Fruit fly (Drosophila melanogaster) whole organism, embryonic: Measurements from ENCODE around the gene CG2533.

ENCODE experiments used
- Antp ChIP-seq: fragments of 200-800 bp; sonication (Bioruptor generic); optimal IDR thresholded peaks from 3 replicates; lab custom pipeline; 2016; ENCODE audit warnings: missing biosample characterization, missing genetic modification characterization
- Bdp1 ChIP-seq: fragments of 200-800 bp; sonication (Bioruptor generic); optimal IDR thresholded peaks from 3 replicates; lab custom pipeline; 2016; ENCODE audit warnings: missing biosample characterization, missing genetic modification characterization
- CG10274 ChIP-seq: fragments of 200-800 bp; sonication (Bioruptor generic); optimal IDR thresholded peaks from 3 replicates; lab custom pipeline; 2017; ENCODE audit warnings: missing biosample characterization, mild to moderate bottlenecking, missing genetic modification characterization
- CG10321 ChIP-seq: fragments of 200-800 bp; sonication (Bioruptor generic); IDR thresholded peaks from 2 replicates; pipeline ENCODE4 v1.3.6; 2022; ENCODE audit warnings: missing biosample characterization, missing genetic modification characterization
- CG11723 ChIP-seq: fragments of 200-800 bp; sonication (Bioruptor generic); optimal IDR thresholded peaks from 2 replicates; lab custom pipeline; 2017; ENCODE audit warnings: missing biosample characterization, mild to moderate bottlenecking, missing genetic modification characterization
- CG12071 ChIP-seq: fragments of 200-800 bp; sonication (Bioruptor generic); optimal IDR thresholded peaks from 3 replicates; lab custom pipeline; 2018; ENCODE audit warnings: missing biosample characterization, mild to moderate bottlenecking, missing genetic modification characterization
- CG1602 ChIP-seq: fragments of 200-800 bp; sonication (Bioruptor generic); optimal IDR thresholded peaks from 3 replicates; lab custom pipeline; 2016; ENCODE audit warnings: missing biosample characterization, missing genetic modification characterization
- CG16813 ChIP-seq: fragments of 200-800 bp; sonication (Bioruptor generic); IDR thresholded peaks from 3 replicates; pipeline ENCODE4 v1.3.6; 2022; ENCODE audit warnings: missing biosample characterization, missing genetic modification characterization; ENCODE audit not compliant: partially characterized antibody
- CG2129 ChIP-seq: fragments of 200-800 bp; sonication (Bioruptor generic); IDR thresholded peaks from 2 replicates; pipeline ENCODE4 v1.3.6; 2022; ENCODE audit warnings: missing biosample characterization, missing genetic modification characterization; ENCODE audit not compliant: partially characterized antibody
- CG30403 ChIP-seq: fragments of 200-800 bp; sonication (Bioruptor generic); optimal IDR thresholded peaks from 3 replicates; lab custom pipeline; 2016; ENCODE audit warnings: missing biosample characterization, missing genetic modification characterization
- CG32532 ChIP-seq: fragments of 200-800 bp; sonication (Bioruptor generic); IDR thresholded peaks from 2 replicates; pipeline ENCODE4 v1.3.6; 2022; ENCODE audit warnings: missing biosample characterization, missing genetic modification characterization
- CG3281 ChIP-seq: fragments of 200-800 bp; sonication (Bioruptor generic); optimal IDR thresholded peaks from 3 replicates; lab custom pipeline; 2017; ENCODE audit warnings: missing biosample characterization, mild to moderate bottlenecking, missing genetic modification characterization
- CG34376 ChIP-seq: fragments of 200-800 bp; sonication (Bioruptor generic); optimal IDR thresholded peaks from 2 replicates; lab custom pipeline; 2018; ENCODE audit warnings: missing biosample characterization, mild to moderate bottlenecking, missing genetic modification characterization
- CG34422 ChIP-seq: fragments of 200-800 bp; sonication (Bioruptor generic); IDR thresholded peaks from 3 replicates; pipeline ENCODE4 v1.3.6; 2022; ENCODE audit warnings: missing biosample characterization, missing genetic modification characterization
- CG6254 ChIP-seq: fragments of 200-800 bp; sonication (Bioruptor generic); optimal IDR thresholded peaks from 3 replicates; lab custom pipeline; 2017; ENCODE audit warnings: mild to moderate bottlenecking, missing biosample characterization, missing genetic modification reagents, missing genetic modification characterization
- CG6813 ChIP-seq: fragments of 200-800 bp; sonication (Bioruptor generic); optimal IDR thresholded peaks from 2 replicates; lab custom pipeline; 2017; ENCODE audit warnings: missing biosample characterization, missing genetic modification characterization, mild to moderate bottlenecking, moderate library complexity, missing genetic modification reagents
- CG7372 ChIP-seq: fragments of 200-800 bp; sonication (Bioruptor generic); IDR thresholded peaks from 2 replicates; pipeline ENCODE4 v1.3.6; 2022; ENCODE audit warnings: missing biosample characterization, missing genetic modification characterization
- CG8281 ChIP-seq: fragments of 200-800 bp; sonication (Bioruptor generic); optimal IDR thresholded peaks from 2 replicates; lab custom pipeline; 2018; ENCODE audit warnings: missing biosample characterization, mild to moderate bottlenecking, missing genetic modification characterization, moderate library complexity
- CG9609 ChIP-seq: fragments of 200-800 bp; sonication (Bioruptor generic); optimal IDR thresholded peaks from 3 replicates; lab custom pipeline; 2016; ENCODE audit warnings: missing biosample characterization, missing genetic modification characterization
- CG9817 ChIP-seq: fragments of 200-800 bp; sonication (Bioruptor generic); optimal IDR thresholded peaks from 2 replicates; lab custom pipeline; 2018; ENCODE audit warnings: missing biosample characterization, mild to moderate bottlenecking, missing genetic modification characterization, moderate library complexity
- CkIIα-i1 ChIP-seq: fragments of 200-800 bp; sonication (Bioruptor generic); IDR thresholded peaks from 2 replicates; pipeline ENCODE4 v1.3.6; 2022; ENCODE audit warnings: missing biosample characterization, missing genetic modification characterization
- CrebB ChIP-seq: fragments of 200-800 bp; sonication (Bioruptor generic); optimal IDR thresholded peaks from 3 replicates; lab custom pipeline; 2018; ENCODE audit warnings: missing biosample characterization, mild to moderate bottlenecking, missing genetic modification characterization
- Dp ChIP-seq: fragments of 200-800 bp; sonication (Bioruptor generic); optimal IDR thresholded peaks from 2 replicates; lab custom pipeline; 2018; ENCODE audit warnings: missing biosample characterization, mild to moderate bottlenecking, missing genetic modification characterization, moderate library complexity
- E2f1 ChIP-seq: fragments of 200-800 bp; sonication (Bioruptor generic); IDR thresholded peaks from 2 replicates; pipeline ENCODE4 v1.3.6; 2022; ENCODE audit warnings: missing biosample characterization, missing genetic modification characterization
- ERR ChIP-seq: fragments of 200-800 bp; sonication (Bioruptor generic); optimal IDR thresholded peaks from 2 replicates; lab custom pipeline; 2016; ENCODE audit warnings: missing biosample characterization, missing genetic modification characterization
- Fer3 ChIP-seq: fragments of 200-800 bp; sonication (Bioruptor generic); optimal IDR thresholded peaks from 2 replicates; lab custom pipeline; 2018; ENCODE audit warnings: missing biosample characterization, mild to moderate bottlenecking, missing genetic modification characterization, moderate library complexity
- Gsc ChIP-seq: fragments of 200-800 bp; sonication (Bioruptor generic); IDR thresholded peaks from 2 replicates; pipeline ENCODE4 v1.3.6; 2022; ENCODE audit warnings: missing biosample characterization, missing genetic modification characterization
- HLHmδ ChIP-seq: fragments of 200-800 bp; sonication (Bioruptor generic); optimal IDR thresholded peaks from 2 replicates; lab custom pipeline; 2018; ENCODE audit warnings: missing biosample characterization, mild to moderate bottlenecking, missing genetic modification characterization, moderate library complexity
- Hr51 ChIP-seq, 2 experiments: fragments of 200-800 bp; sonication (Bioruptor generic); optimal IDR thresholded peaks; 2 replicates in 1 of 2; 3 replicates in 1 of 2; lab custom pipeline; 2016 to 2018; ENCODE audit warnings: missing biosample characterization in 2 of 2, missing genetic modification characterization in 2 of 2, mild to moderate bottlenecking in 1 of 2, moderate library complexity in 1 of 2
- Mes4 ChIP-seq: fragments of 200-800 bp; sonication (Bioruptor generic); optimal IDR thresholded peaks from 2 replicates; lab custom pipeline; 2016; ENCODE audit warnings: missing biosample characterization, missing genetic modification characterization
- Oli ChIP-seq: fragments of 200-800 bp; sonication (Bioruptor generic); optimal IDR thresholded peaks from 2 replicates; lab custom pipeline; 2018; ENCODE audit warnings: missing biosample characterization, mild to moderate bottlenecking, missing genetic modification characterization, moderate library complexity
- Rfx ChIP-seq: fragments of 200-800 bp; sonication (Bioruptor generic); IDR thresholded peaks from 2 replicates; pipeline ENCODE4 v1.3.6; 2022; ENCODE audit warnings: missing biosample characterization, missing genetic modification characterization
- Taf1 ChIP-seq: fragments of 200-800 bp; sonication (Bioruptor generic); IDR thresholded peaks from 2 replicates; pipeline ENCODE4 v1.3.6; 2022; ENCODE audit warnings: missing biosample characterization, missing genetic modification characterization
- YL-1 ChIP-seq: fragments of 200-800 bp; sonication (Bioruptor generic); optimal IDR thresholded peaks from 3 replicates; lab custom pipeline; 2017; ENCODE audit warnings: missing biosample characterization, mild to moderate bottlenecking, missing genetic modification characterization
- az2 ChIP-seq: fragments of 200-800 bp; sonication (Bioruptor generic); optimal IDR thresholded peaks from 3 replicates; lab custom pipeline; 2016; ENCODE audit warnings: missing biosample characterization, missing genetic modification characterization
- br ChIP-seq: fragments of >200 bp; optimal IDR thresholded peaks from 2 replicates; lab custom pipeline; 2017
- crp ChIP-seq, 2 experiments: fragments of 200-800 bp; sonication (Bioruptor generic); optimal IDR thresholded peaks; 2 replicates in 1 of 2; 3 replicates in 1 of 2; lab custom pipeline; 2017; ENCODE audit warnings: missing biosample characterization in 2 of 2, missing genetic modification characterization in 2 of 2, mild to moderate bottlenecking in 1 of 2, moderate library complexity in 1 of 2
- emc ChIP-seq: fragments of 200-800 bp; sonication (Bioruptor generic); optimal IDR thresholded peaks from 2 replicates; lab custom pipeline; 2016; ENCODE audit warnings: missing biosample characterization, missing genetic modification characterization
- esg ChIP-seq: fragments of 200-800 bp; sonication (Bioruptor generic); conservative IDR thresholded peaks from 2 replicates; pipeline ENCODE4 v1.3.6; 2022; ENCODE audit warnings: missing biosample characterization, missing genetic modification characterization
- ind ChIP-seq: fragments of 200-800 bp; sonication (Bioruptor generic); optimal IDR thresholded peaks from 3 replicates; lab custom pipeline; 2016; ENCODE audit warnings: missing biosample characterization, missing genetic modification characterization
- mirr ChIP-seq: fragments of 200-800 bp; sonication (Bioruptor generic); optimal IDR thresholded peaks from 3 replicates; lab custom pipeline; 2018; ENCODE audit warnings: missing biosample characterization, mild to moderate bottlenecking, missing genetic modification characterization
- nerfin-2 ChIP-seq: fragments of 200-800 bp; sonication (Bioruptor generic); IDR thresholded peaks from 2 replicates; pipeline ENCODE4 v1.3.6; 2022; ENCODE audit warnings: missing biosample characterization, missing genetic modification characterization; ENCODE audit not compliant: partially characterized antibody
- nom ChIP-seq: fragments of 200-800 bp; sonication (Bioruptor generic); optimal IDR thresholded peaks from 2 replicates; lab custom pipeline; 2017; ENCODE audit warnings: missing biosample characterization, missing genetic modification characterization, mild to moderate bottlenecking, moderate library complexity, missing genetic modification reagents
- pan ChIP-seq, 4 experiments: fragments of >200 bp in 3 of 4; fragments of 200-800 bp in 1 of 4; sonication (Bioruptor generic) in 1 of 4; optimal IDR thresholded peaks in 3 of 4; IDR thresholded peaks in 1 of 4; 2 replicates each; pipeline versions ENCODE4 v1.3.6 to Lab custom; 2017 to 2022; ENCODE audit warnings: missing biosample characterization in 2 of 4, missing genetic modification characterization in 2 of 4, mixed read lengths in 1 of 4
- schlank ChIP-seq: fragments of 200-800 bp; sonication (Bioruptor generic); optimal IDR thresholded peaks from 2 replicates; lab custom pipeline; 2018; ENCODE audit warnings: missing biosample characterization, mild to moderate bottlenecking, missing genetic modification characterization
- seq ChIP-seq: fragments of 200-800 bp; sonication (Bioruptor generic); IDR thresholded peaks from 2 replicates; pipeline ENCODE4 v1.3.6; 2022; ENCODE audit warnings: missing biosample characterization, missing genetic modification characterization
- zf30C ChIP-seq: fragments of 200-800 bp; sonication (Bioruptor generic); optimal IDR thresholded peaks from 3 replicates; lab custom pipeline; 2018; ENCODE audit warnings: missing biosample characterization, mild to moderate bottlenecking, missing genetic modification characterization

Gene CG2533

DNA sequence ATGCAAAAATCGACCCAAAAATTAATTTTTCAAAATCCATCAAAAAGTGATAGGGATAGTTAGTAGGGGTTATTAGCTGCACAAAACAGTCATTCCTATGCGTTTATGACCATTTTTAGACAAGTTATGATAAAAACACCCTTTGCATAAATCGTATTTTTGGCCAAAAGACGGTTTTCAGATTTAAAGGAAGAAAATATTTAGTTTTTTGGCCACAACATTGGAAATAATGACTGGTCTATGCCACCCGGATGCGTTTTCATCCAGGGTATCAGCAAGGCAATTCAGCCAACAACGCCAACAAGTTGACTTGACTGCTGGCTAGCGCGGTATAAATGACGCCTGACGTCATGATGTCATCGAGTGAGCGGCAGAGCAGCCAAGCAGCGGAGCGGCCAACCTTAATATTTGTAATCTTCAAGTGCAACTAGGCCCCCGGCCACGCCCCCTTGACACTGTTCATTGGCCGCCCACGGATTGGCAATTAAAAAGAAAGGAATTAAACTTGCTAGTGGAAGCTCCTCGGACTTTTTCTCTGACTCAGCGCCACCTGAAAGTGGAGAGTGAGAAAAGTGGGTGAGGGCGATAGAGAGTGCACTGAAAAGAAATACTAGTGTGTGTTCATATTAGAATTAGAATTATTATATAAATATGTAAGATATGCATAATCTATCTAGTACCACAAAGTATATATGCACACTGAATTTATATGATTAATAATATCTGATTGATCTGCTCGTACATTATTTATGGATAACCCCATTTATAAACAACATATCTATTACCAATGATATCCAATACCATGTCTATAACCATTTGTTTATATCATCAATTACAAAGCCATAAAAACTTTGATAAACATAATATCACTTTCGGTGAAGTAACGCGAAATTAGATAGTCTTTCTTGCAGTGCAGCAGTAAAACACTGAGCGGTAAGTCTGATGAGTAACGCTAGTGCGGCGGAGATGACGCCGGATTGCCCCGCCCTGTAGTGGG, 44.0 kb downstream of the CG2533 start (continued):
- peak; percentile 71 for TF ChIP-seq Rfx
- TF ChIP-seq ind (GFP tag; lab: Kevin White, UChicago), result peak; percentile 75
- TF ChIP-seq CG6254 (GFP tag; lab: Kevin White, UChicago), result peak; percentile 29
- no peak for TF ChIP-seq seq (GFP tag; lab: Robert Waterston, UW)
- TF ChIP-seq Bdp1 (GFP tag; lab: Kevin White, UChicago), result peak; percentile 29
- no peak; the same call in 1 of the 2 replicates for TF ChIP-seq CG10321
- TF ChIP-seq Fer3 (tag; lab: Kevin White, UChicago), result peak; percentile 84
- TF ChIP-seq mirr (GFP tag; lab: Kevin White, UChicago), result peak; percentile 13
- TF ChIP-seq CG7372 (GFP tag; lab: Robert Waterston, UW), result peak; percentile 42
- peak; percentile 66 for TF ChIP-seq CG10274 (GFP tag; lab: Kevin White, UChicago)
- TF ChIP-seq CG9817 (tag; lab: Kevin White, UChicago), result peak; percentile 83
- TF ChIP-seq CG16813 (GFP tag; lab: Robert Waterston, UW), result no peak
- TF ChIP-seq CkIIα-i1 (GFP tag; lab: Robert Waterston, UW), result no peak
- TF ChIP-seq HLHmδ (GFP tag; lab: Kevin White, UChicago), result no peak
- no peak for TF ChIP-seq Dp (GFP tag; lab: Kevin White, UChicago)
- peak; percentile 87 for TF ChIP-seq CG30403 (GFP tag; lab: Kevin White, UChicago)
- TF ChIP-seq CG3281, result peak; percentile 91
- TF ChIP-seq Hr51 (GFP tag; optimal IDR thresholded peaks at IDR 0.05; lab: Kevin White, UChicago), result peak in 1 of 2 experiments; percentile 94
- TF ChIP-seq Antp, result peak; percentile 33
- TF ChIP-seq CG8281, result peak; percentile 61
- TF ChIP-seq CG1602 (GFP tag; lab: Kevin White, UChicago), result peak; percentile 75
- peak; percentile 79 for TF ChIP-seq CG11723
- TF ChIP-seq CG12071 (GFP tag; lab: Kevin White, UChicago), result peak; percentile 37
- peak; percentile 78 for TF ChIP-seq CG6813
- TF ChIP-seq pan (optimal IDR thresholded peaks at IDR 0.05; lab: Kevin White, UChicago), result no peak
- TF ChIP-seq pan (GFP tag; optimal IDR thresholded peaks at IDR 0.05 in 1 of 2, IDR thresholded peaks at IDR 0.05 in 1 of 2), result peak in 1 of 2 experiments; percentile 65
- no peak for TF ChIP-seq CG2129
- no peak for TF ChIP-seq emc (GFP tag; lab: Kevin White, UChicago)
- peak; percentile 77 for TF ChIP-seq az2 (GFP tag; lab: Kevin White, UChicago)
- peak; percentile 39 for TF ChIP-seq YL-1 (GFP tag; lab: Kevin White, UChicago)
- no peak for TF ChIP-seq nerfin-2 (GFP tag; lab: Robert Waterston, UW)
- TF ChIP-seq nom (GFP tag; lab: Kevin White, UChicago), result peak; percentile 76
- peak; percentile 90 for TF ChIP-seq Oli (tag; lab: Kevin White, UChicago)
- peak; percentile 74 for TF ChIP-seq CrebB (tag; lab: Kevin White, UChicago)
- peak; percentile 74 for TF ChIP-seq CG34376
- TF ChIP-seq esg, result peak; percentile 63
- peak; percentile 59 for TF ChIP-seq zf30C (GFP tag; lab: Kevin White, UChicago)
- no peak for TF ChIP-seq Gsc (GFP tag; lab: Robert Waterston, UW)
- no peak for TF ChIP-seq ERR (GFP tag; lab: Kevin White, UChicago)
- peak in 1 of 2 experiments; percentile 34 for TF ChIP-seq crp (GFP tag; optimal IDR thresholded peaks at IDR 0.05; lab: Kevin White, UChicago)
- TF ChIP-seq Mes4, result no peak
- peak; percentile 62 for TF ChIP-seq Taf1
- peak; percentile 49 for TF ChIP-seq CG34422 (GFP tag; lab: Robert Waterston, UW)
- peak; percentile 82 for TF ChIP-seq CG32532 (GFP tag; lab: Robert Waterston, UW)
- TF ChIP-seq br (lab: Kevin White, UChicago), result no peak
- peak; percentile 24 for TF ChIP-seq CG9609 (GFP tag; lab: Kevin White, UChicago)
- peak; percentile 19 for TF ChIP-seq schlank
- peak; percentile 42 for TF ChIP-seq E2f1 (GFP tag; lab: Robert Waterston, UW)
